Worm (Caenorhabditis elegans) whole organism, L4/young adult: ENCODE data around the gene sumv-2.

Experiments
- W03F9.2 ChIP-seq: fragments of 150-350 bp; optimal IDR thresholded peaks from 2 replicates; lab custom pipeline; 2014; ENCODE audit warnings: missing biosample characterization, missing genetic modification characterization
- dao-5 ChIP-seq: sonication (generic microtip); optimal IDR thresholded peaks from 2 replicates; lab custom pipeline; 2016; ENCODE audit warnings: missing genotype, missing genetic modification characterization, moderate library complexity, missing compliant biosample characterization
- him-1 ChIP-seq: sonication (generic microtip); optimal IDR thresholded peaks from 2 replicates; lab custom pipeline; 2016; ENCODE audit warnings: missing genotype, missing genetic modification reagents, missing genetic modification characterization, missing compliant biosample characterization

- TF ChIP-seq W03F9.2 (tag; lab: Kevin White, UChicago) (no peak), him-1 (tag; lab: Kevin White, UChicago) (no peak), dao-5 (tag; lab: Kevin White, UChicago) (no peak)
Measured at ce11 chrV:4655175-4655574, 37.8 kb downstream of the sumv-2 start, which contains the start of gene F41F3.9.
